Worm (Caenorhabditis elegans) whole organism, L4 larva: ENCODE results near the gene C10C5.7.
A peak's percentile ranks its signal among the peaks of the same experiment; 100 is the strongest.

Experiments
- R02D3.7 ChIP-seq: fragments of 150-350 bp; sonication (generic microtip); optimal IDR thresholded peaks from 3 replicates; lab custom pipeline; 2014; ENCODE audit warnings: missing biosample characterization, missing genetic modification characterization
- lin-15B ChIP-seq: fragments of 150-350 bp; sonication (generic microtip); optimal IDR thresholded peaks from 3 replicates; lab custom pipeline; 2014; ENCODE audit warnings: missing biosample characterization, missing genetic modification characterization
- lin-29 ChIP-seq: fragments of 200-800 bp; sonication (Bioruptor generic); IDR thresholded peaks from 2 replicates; pipeline ENCODE4 v1.3.6; 2022; ENCODE audit warnings: missing genetic modification reagents, missing genetic modification characterization, missing compliant biosample characterization
- lin-38 ChIP-seq: fragments of 200-800 bp; sonication (Bioruptor generic); IDR thresholded peaks from 2 replicates; pipeline ENCODE4 v1.3.6; 2022; ENCODE audit warnings: missing genetic modification reagents, missing genetic modification characterization, missing compliant biosample characterization
- mxl-3 ChIP-seq: fragments of 200-800 bp; sonication (Bioruptor generic); optimal IDR thresholded peaks from 2 replicates; lab custom pipeline; 2018; ENCODE audit warnings: mild to moderate bottlenecking, missing genetic modification characterization, missing compliant biosample characterization
- skn-1 ChIP-seq: fragments of 150-350 bp; optimal IDR thresholded peaks from 2 replicates; lab custom pipeline; 2014; ENCODE audit warnings: missing biosample characterization, missing genetic modification characterization
- tag-97 ChIP-seq: fragments of 200-800 bp; sonication (Bioruptor generic); IDR thresholded peaks from 2 replicates; pipeline ENCODE4 v1.3.6; 2022; ENCODE audit warnings: missing genetic modification characterization, missing compliant biosample characterization
- unc-130 ChIP-seq: sonication (generic microtip); optimal IDR thresholded peaks from 2 replicates; lab custom pipeline; 2016; ENCODE audit warnings: missing genetic modification reagents, missing genetic modification characterization, missing compliant biosample characterization
- unc-62 ChIP-seq, 3 experiments: fragments of 150-350 bp in 1 of 3; sonication (generic microtip); optimal IDR thresholded peaks in 2 of 3; peaks in 1 of 3; 1 replicate in 1 of 3; 2 replicates in 2 of 3; lab custom pipeline; 2014 to 2017; ENCODE audit warnings: missing biosample characterization in 3 of 3, missing genetic modification characterization in 3 of 3, missing genetic modification reagents in 3 of 3, missing genotype in 1 of 3

ce11 chrIV:9341591-9341990, 43.3 kb upstream of the C10C5.7 start, which contains the start of gene vps-26:
- TF ChIP-seq lin-29 (GFP tag; lab: Robert Waterston, UW): no peak
- no peak for TF ChIP-seq skn-1 (tag; lab: Kevin White, UChicago)
- TF ChIP-seq lin-15B: no peak
- TF ChIP-seq lin-38 (GFP tag; lab: Robert Waterston, UW): peak; percentile 92
- TF ChIP-seq unc-130 (GFP tag; lab: Kevin White, UChicago): no peak
- peak in 1 of 2 experiments; percentile 23 for TF ChIP-seq unc-62 (GFP tag; optimal IDR thresholded peaks at IDR 0.05 in 1 of 2; lab: Kevin White, UChicago)
- TF ChIP-seq unc-62 (tag; optimal IDR thresholded peaks at IDR 0.05; lab: Kevin White, UChicago): no peak
- no peak for TF ChIP-seq R02D3.7 (tag; lab: Kevin White, UChicago)
- TF ChIP-seq tag-97 (GFP tag; lab: Robert Waterston, UW): no peak
- TF ChIP-seq mxl-3: no peak
